Worm (Caenorhabditis elegans) whole organism, L4 larva: ENCODE measurements around the gene F43C11.4.

Experiments
- F10B5.3 ChIP-seq: sonication (generic microtip); optimal IDR thresholded peaks from 2 replicates; lab custom pipeline; 2016; ENCODE audit warnings: mild to moderate bottlenecking, missing genetic modification characterization, missing compliant biosample characterization
- T20F7.1 ChIP-seq: fragments of 200-800 bp; sonication (Bioruptor generic); optimal IDR thresholded peaks from 2 replicates; lab custom pipeline; 2018; ENCODE audit warnings: mild to moderate bottlenecking, missing genetic modification characterization, missing compliant biosample characterization
- Y48G9A.11 ChIP-seq: fragments of 200-800 bp; sonication (Bioruptor generic); IDR thresholded peaks from 2 replicates; pipeline ENCODE4 v1.3.6; 2022; ENCODE audit warnings: missing genetic modification reagents, missing genetic modification characterization, missing compliant biosample characterization
- ZK337.2 ChIP-seq: fragments of 200-800 bp; sonication (Bioruptor generic); IDR thresholded peaks from 2 replicates; pipeline ENCODE4 v1.3.6; 2022; ENCODE audit warnings: missing genetic modification reagents, missing genetic modification characterization, missing compliant biosample characterization
- aha-1 ChIP-seq: fragments of 150-350 bp; peaks from one replicate; lab custom pipeline; 2014; ENCODE audit warnings: missing biosample characterization, missing genetic modification characterization
- aly-2 ChIP-seq: sonication (generic microtip); optimal IDR thresholded peaks from 2 replicates; lab custom pipeline; 2018; ENCODE audit warnings: missing biosample characterization, missing genetic modification characterization
- ama-1 ChIP-seq: fragments of 150-350 bp; optimal IDR thresholded peaks from 2 replicates; lab custom pipeline; 2014; ENCODE audit warnings: inconsistent platforms, mixed read lengths
- arid-1 ChIP-seq: fragments of 200-800 bp; sonication (Bioruptor generic); conservative IDR thresholded peaks from 2 replicates; pipeline ENCODE4 v1.3.6; 2022; ENCODE audit warnings: missing genetic modification reagents, missing genetic modification characterization, missing compliant biosample characterization
- ceh-20 ChIP-seq: fragments of 200-800 bp; sonication (Bioruptor generic); IDR thresholded peaks from 2 replicates; pipeline ENCODE4 v1.3.6; 2022; ENCODE audit warnings: missing genetic modification reagents, missing genetic modification characterization, missing compliant biosample characterization
- daf-12 ChIP-seq: fragments of 150-350 bp; optimal IDR thresholded peaks from 2 replicates; lab custom pipeline; 2014; ENCODE audit warnings: missing biosample characterization, missing genetic modification reagents, missing genetic modification characterization
- daf-16 ChIP-seq, 3 experiments: sonication (generic microtip); optimal IDR thresholded peaks; 2 replicates each; lab custom pipeline; 2016 to 2017; ENCODE audit warnings: missing genetic modification characterization in 3 of 3, missing genetic modification reagents in 3 of 3, mild to moderate bottlenecking in 2 of 3, missing compliant biosample characterization in 2 of 3, missing biosample characterization in 1 of 3, moderate library complexity in 1 of 3
- dmd-6 ChIP-seq: fragments of 200-800 bp; sonication (Bioruptor generic); IDR thresholded peaks from 2 replicates; pipeline ENCODE4 v1.3.6; 2022; ENCODE audit warnings: missing genetic modification reagents, missing genetic modification characterization, missing compliant biosample characterization
- dpl-1 ChIP-seq: fragments of 150-350 bp; optimal IDR thresholded peaks from 2 replicates; lab custom pipeline; 2014; ENCODE audit warnings: missing biosample characterization, missing genetic modification reagents, missing genetic modification characterization
- egl-27 ChIP-seq: sonication (generic microtip); optimal IDR thresholded peaks from 3 replicates; lab custom pipeline; 2017; ENCODE audit warnings: missing biosample characterization, missing genetic modification reagents, missing genetic modification characterization
- fos-1 ChIP-seq: fragments of 150-350 bp; optimal IDR thresholded peaks from 2 replicates; lab custom pipeline; 2014; ENCODE audit warnings: missing biosample characterization, missing genetic modification characterization
- hlh-11 ChIP-seq: fragments of 200-800 bp; sonication (Bioruptor generic); optimal IDR thresholded peaks from 2 replicates; lab custom pipeline; 2018; ENCODE audit warnings: mild to moderate bottlenecking, missing genetic modification characterization, missing compliant biosample characterization
- jun-1 ChIP-seq: fragments of 150-350 bp; optimal IDR thresholded peaks from 2 replicates; lab custom pipeline; 2014; ENCODE audit warnings: missing biosample characterization, missing genetic modification reagents, missing genetic modification characterization
- lin-13 ChIP-seq: fragments of 150-350 bp; optimal IDR thresholded peaks from 2 replicates; lab custom pipeline; 2014; ENCODE audit warnings: missing biosample characterization, missing genetic modification reagents, missing genetic modification characterization
- lsy-2 ChIP-seq, 2 experiments: fragments of 150-350 bp in 1 of 2; sonication (generic microtip) in 1 of 2; optimal IDR thresholded peaks; 2 replicates each; lab custom pipeline; 2014 to 2017; ENCODE audit warnings: missing biosample characterization in 2 of 2, missing genetic modification characterization in 2 of 2
- mdl-1 ChIP-seq, 2 experiments: fragments of 150-350 bp in 1 of 2; sonication (generic microtip) in 1 of 2; optimal IDR thresholded peaks; 2 replicates each; lab custom pipeline; 2014 to 2017; ENCODE audit warnings: missing biosample characterization in 2 of 2, missing genetic modification characterization in 2 of 2
- mes-2 ChIP-seq: sonication (generic microtip); optimal IDR thresholded peaks from 2 replicates; lab custom pipeline; 2016; ENCODE audit warnings: missing genotype, mild to moderate bottlenecking, missing genetic modification characterization, missing compliant biosample characterization; ENCODE audit not compliant: poor library complexity, severe bottlenecking
- nhr-10 ChIP-seq: fragments of 150-350 bp; optimal IDR thresholded peaks from 2 replicates; lab custom pipeline; 2014; ENCODE audit warnings: missing biosample characterization, missing genetic modification characterization
- nhr-102 ChIP-seq: sonication (generic microtip); optimal IDR thresholded peaks from 2 replicates; lab custom pipeline; 2016; ENCODE audit warnings: mild to moderate bottlenecking, missing genetic modification characterization, moderate library complexity, missing compliant biosample characterization
- nhr-237 ChIP-seq: sonication (generic microtip); optimal IDR thresholded peaks from 2 replicates; lab custom pipeline; 2017; ENCODE audit warnings: missing biosample characterization, missing genetic modification characterization
- nhr-41 ChIP-seq: fragments of 200-800 bp; sonication (Bioruptor generic); IDR thresholded peaks from 2 replicates; pipeline ENCODE4 v1.3.6; 2022; ENCODE audit warnings: missing genetic modification reagents, missing genetic modification characterization, missing compliant biosample characterization
- nhr-42 ChIP-seq: fragments of 200-800 bp; sonication (Bioruptor generic); IDR thresholded peaks from 2 replicates; pipeline ENCODE4 v1.3.6; 2022; ENCODE audit warnings: missing genetic modification characterization, missing compliant biosample characterization
- nhr-6 ChIP-seq: fragments of 150-350 bp; optimal IDR thresholded peaks from 2 replicates; lab custom pipeline; 2014; ENCODE audit warnings: missing biosample characterization, missing genetic modification characterization
- php-3 ChIP-seq: fragments of 200-800 bp; sonication (Bioruptor generic); IDR thresholded peaks from 2 replicates; pipeline ENCODE4 v1.3.6; 2022; ENCODE audit warnings: missing genetic modification reagents, missing genetic modification characterization, missing compliant biosample characterization
- pqm-1 ChIP-seq: sonication (generic microtip); optimal IDR thresholded peaks from 2 replicates; lab custom pipeline; 2017; ENCODE audit warnings: missing biosample characterization, missing genetic modification characterization
- saeg-2 ChIP-seq: fragments of 200-800 bp; sonication (Bioruptor generic); IDR thresholded peaks from 2 replicates; pipeline ENCODE4 v1.3.6; 2022; ENCODE audit warnings: missing genetic modification reagents, missing genetic modification characterization, missing compliant biosample characterization
- skn-1 ChIP-seq: fragments of 150-350 bp; optimal IDR thresholded peaks from 2 replicates; lab custom pipeline; 2014; ENCODE audit warnings: missing biosample characterization, missing genetic modification characterization
- tra-1 ChIP-seq: fragments of 200-800 bp; sonication (Bioruptor generic); IDR thresholded peaks from 2 replicates; pipeline ENCODE4 v1.3.6; 2022; ENCODE audit warnings: missing genetic modification reagents, missing genetic modification characterization, missing compliant biosample characterization
- unc-130 ChIP-seq: sonication (generic microtip); optimal IDR thresholded peaks from 2 replicates; lab custom pipeline; 2016; ENCODE audit warnings: missing genetic modification reagents, missing genetic modification characterization, missing compliant biosample characterization
- unc-62 ChIP-seq, 3 experiments: fragments of 150-350 bp in 1 of 3; sonication (generic microtip); optimal IDR thresholded peaks in 2 of 3; peaks in 1 of 3; 1 replicate in 1 of 3; 2 replicates in 2 of 3; lab custom pipeline; 2014 to 2017; ENCODE audit warnings: missing biosample characterization in 3 of 3, missing genetic modification characterization in 3 of 3, missing genetic modification reagents in 3 of 3, missing genotype in 1 of 3
- zfp-3 ChIP-seq: fragments of 200-800 bp; sonication (Bioruptor generic); conservative IDR thresholded peaks from 2 replicates; pipeline ENCODE4 v1.3.6; 2022; ENCODE audit warnings: missing genetic modification reagents, missing genetic modification characterization, missing compliant biosample characterization
- ztf-11 ChIP-seq: fragments of 150-350 bp; optimal IDR thresholded peaks from 2 replicates; lab custom pipeline; 2014; ENCODE audit warnings: missing biosample characterization, missing genetic modification characterization

Gene F43C11.4

DNA sequence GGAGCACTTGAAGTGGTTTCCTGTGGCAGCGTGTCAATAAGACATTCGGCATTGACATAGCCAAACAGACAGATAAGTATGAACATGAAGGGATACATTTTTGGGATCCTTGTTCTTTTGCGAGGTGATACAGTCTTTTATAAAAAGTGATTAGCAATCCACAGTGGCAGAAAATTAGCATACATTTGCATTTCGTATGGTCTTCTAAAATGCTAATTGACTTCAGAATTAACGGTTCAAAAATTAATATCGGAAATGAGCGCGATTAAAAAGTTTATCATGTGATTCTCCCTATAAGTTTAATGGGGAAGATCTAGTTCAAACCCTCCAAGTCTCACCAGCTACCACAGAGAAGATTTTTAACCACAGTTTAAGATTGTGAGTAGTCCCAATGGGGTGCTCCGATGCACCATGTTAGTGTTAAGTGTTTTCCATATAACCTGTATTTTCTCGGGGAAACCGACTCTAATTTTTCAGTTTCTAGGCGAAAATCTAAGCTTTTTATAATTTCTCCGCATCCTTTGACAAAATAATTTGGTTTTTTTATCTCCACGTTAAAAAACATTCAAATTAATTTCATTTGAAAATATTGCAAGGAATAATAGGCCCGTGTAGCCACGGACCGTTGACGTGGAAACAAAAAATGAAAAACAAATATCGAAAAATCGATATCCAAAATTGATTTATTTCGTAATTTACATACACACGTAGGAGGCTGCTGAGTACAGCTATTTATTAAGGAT lies 20.0 kb downstream of the F43C11.4 start, which contains the start of the genes F43C11.12 and F16G10.5:
F43C11.12 (minus strand) TSS at position 101 of the 743 bp plus-strand sequence.
F16G10.5 (plus strand) TSS at position 693 of the 743 bp plus-strand sequence.
- TF ChIP-seq saeg-2 (GFP tag; lab: Robert Waterston, UW) (no peak), nhr-41 (GFP tag; lab: Robert Waterston, UW) (no peak), mes-2 (no peak), unc-62 (GFP tag; optimal IDR thresholded peaks at IDR 0.05 in 1 of 2; lab: Kevin White, UChicago) (peak in 1 of 2 experiments; percentile 32), unc-62 (tag; optimal IDR thresholded peaks at IDR 0.05; lab: Kevin White, UChicago) (no peak), ztf-11 (no peak)

DNA sequence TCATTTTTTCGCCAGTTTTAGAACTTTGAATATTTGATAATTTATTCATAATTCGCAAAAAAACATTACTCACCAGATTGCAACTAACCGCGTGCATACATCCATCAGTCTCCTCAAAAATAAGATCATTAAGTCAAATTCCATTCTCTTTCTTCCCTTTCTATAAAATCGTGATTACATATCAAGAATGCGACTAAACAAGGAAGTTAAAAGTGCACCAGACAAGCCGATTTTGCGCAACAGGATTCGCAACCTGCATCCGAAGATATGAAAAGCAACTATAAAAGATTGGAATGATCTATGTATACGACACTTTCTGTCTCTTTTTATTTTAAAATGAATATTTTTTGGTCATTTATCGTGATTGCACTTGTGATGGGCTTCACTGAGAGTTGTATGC lies 22.2 kb downstream of the F43C11.4 start, which contains the start of gene hpo-25:
hpo-25 (plus strand) TSS at position 301 of the 400 bp plus-strand sequence.
- TF ChIP-seq nhr-6 (tag; lab: Kevin White, UChicago) = no peak
- TF ChIP-seq fos-1 (tag; lab: Kevin White, UChicago) = no peak
- TF ChIP-seq aha-1 (tag; lab: Kevin White, UChicago) = peak; percentile 6
- no peak for TF ChIP-seq dmd-6 (GFP tag; lab: Robert Waterston, UW)
- no peak for TF ChIP-seq mes-2
- TF ChIP-seq dpl-1 (GFP tag; lab: Kevin White, UChicago) = no peak

DNA sequence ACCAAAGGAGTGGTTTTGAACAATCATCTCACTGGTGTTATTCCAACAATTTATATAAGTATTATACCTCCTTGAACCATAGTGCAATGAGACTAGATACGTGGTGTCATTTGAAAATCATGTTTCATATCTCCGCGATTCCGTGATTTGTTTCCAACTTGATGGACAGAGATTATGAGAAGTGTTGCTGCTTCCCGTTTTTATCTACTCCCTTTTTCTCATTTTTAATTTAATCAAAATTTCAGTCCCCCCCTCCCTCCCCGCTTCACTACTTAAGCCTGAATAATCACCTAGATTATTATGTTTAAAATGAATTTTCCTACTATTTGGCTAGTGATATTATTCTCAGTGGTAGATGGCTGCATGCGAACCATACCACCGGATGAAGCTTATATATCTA lies 25.3 kb downstream of the F43C11.4 start, which contains the start of gene F16G10.3:
F16G10.3 (plus strand) TSS at position 301 of the 400 bp plus-strand sequence.
- no peak for TF ChIP-seq egl-27
- TF ChIP-seq aha-1 (tag; lab: Kevin White, UChicago) = peak; percentile 66
- no peak for TF ChIP-seq dmd-6 (GFP tag; lab: Robert Waterston, UW)
- TF ChIP-seq nhr-237 (tag; lab: Kevin White, UChicago) = no peak
- TF ChIP-seq T20F7.1 = no peak

DNA sequence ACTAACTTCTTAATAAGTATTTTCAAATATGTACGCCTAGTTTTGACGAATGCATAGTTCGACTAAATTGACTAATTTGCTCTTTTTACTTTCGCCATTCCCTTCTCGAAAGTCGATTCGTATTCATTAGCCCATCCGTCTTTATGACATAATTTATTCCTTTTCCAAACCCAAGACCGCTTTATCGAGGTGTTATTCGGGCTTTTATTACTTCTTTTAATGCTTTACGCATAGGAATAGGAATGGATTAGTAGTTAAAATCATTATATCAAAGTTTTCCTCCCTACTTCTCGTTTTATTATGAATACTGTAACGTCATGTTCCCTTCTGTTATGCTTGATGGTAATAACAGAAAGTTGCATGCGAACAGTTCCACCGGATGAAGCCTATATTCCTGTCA lies 28.2 kb downstream of the F43C11.4 start, which contains the start of gene F16G10.2:
F16G10.2 (plus strand) TSS at position 301 of the 400 bp plus-strand sequence.
- TF ChIP-seq skn-1 (tag; lab: Kevin White, UChicago) (no peak), unc-62 (GFP tag; optimal IDR thresholded peaks at IDR 0.05 in 1 of 2; lab: Kevin White, UChicago) (peak in 1 of 2 experiments; percentile 79), unc-62 (tag; optimal IDR thresholded peaks at IDR 0.05; lab: Kevin White, UChicago) (no peak), daf-16 (GFP tag; optimal IDR thresholded peaks at IDR 0.05; lab: Kevin White, UChicago) (no peak), daf-16 (tag; optimal IDR thresholded peaks at IDR 0.05; lab: Kevin White, UChicago) (no peak)

DNA sequence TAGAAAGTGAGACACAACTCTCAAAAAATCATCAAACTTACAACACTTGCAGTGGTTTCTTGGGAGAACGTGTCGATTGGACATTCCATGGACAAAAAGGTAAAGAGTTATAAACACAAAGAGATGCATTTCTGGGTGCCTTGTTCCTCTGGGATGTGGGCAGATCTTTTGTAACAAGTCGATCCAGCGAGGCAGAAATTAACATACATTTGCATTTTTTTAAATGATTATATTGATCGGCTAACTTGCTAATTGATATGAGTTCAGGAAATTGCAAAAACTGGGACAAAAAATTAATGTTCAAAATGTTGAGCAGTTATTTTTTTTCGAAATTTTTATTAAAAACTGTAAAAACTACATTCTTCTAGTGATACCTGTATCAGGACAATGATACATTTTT lies 31.0 kb downstream of the F43C11.4 start, which contains the start of gene F16G10.6:
F16G10.6 (minus strand) TSS at position 101 of the 400 bp plus-strand sequence.
- peak in 1 of 2 experiments; percentile 1 for TF ChIP-seq unc-62 (GFP tag; optimal IDR thresholded peaks at IDR 0.05 in 1 of 2; lab: Kevin White, UChicago)
- TF ChIP-seq unc-62 (tag; optimal IDR thresholded peaks at IDR 0.05; lab: Kevin White, UChicago) = no peak
- TF ChIP-seq Y48G9A.11 (GFP tag; lab: Robert Waterston, UW) = no peak
- TF ChIP-seq unc-130 (GFP tag; lab: Kevin White, UChicago) = no peak
- TF ChIP-seq, all 104 proteins: peak for 1

DNA sequence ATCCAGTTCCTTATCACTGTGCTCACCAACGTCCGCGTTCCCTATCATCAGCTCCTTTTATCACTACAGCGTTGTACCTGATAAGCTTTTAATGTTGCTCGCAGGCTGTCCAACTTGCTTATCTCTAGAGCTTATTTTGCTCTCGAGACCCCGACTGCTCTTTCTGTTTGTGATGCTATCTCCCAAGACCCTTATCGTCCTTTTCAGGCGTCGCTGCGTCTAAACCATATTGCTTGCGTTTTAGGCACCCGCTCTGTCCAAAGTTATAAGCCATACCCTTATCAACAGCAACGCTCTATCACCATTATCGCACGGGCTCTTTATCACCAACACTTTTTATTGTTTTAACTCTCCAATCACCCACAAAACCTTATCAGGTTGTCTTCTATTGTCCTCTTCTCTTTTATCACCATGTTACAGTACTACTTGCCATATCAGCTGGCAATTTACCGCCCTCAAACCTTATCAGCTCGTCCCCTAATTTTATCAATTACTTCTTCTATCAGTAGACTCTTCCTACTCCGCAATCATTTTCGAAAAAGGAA lies 31.8 kb downstream of the F43C11.4 start:
- peak; percentile 98 for TF ChIP-seq tra-1 (GFP tag; lab: Robert Waterston, UW)
- TF ChIP-seq lin-13 = peak; percentile 27
- peak; percentile 81 for TF ChIP-seq nhr-42 (GFP tag; lab: Robert Waterston, UW)
- peak; percentile 60 for TF ChIP-seq nhr-10 (tag; lab: Kevin White, UChicago)
- TF ChIP-seq F10B5.3 (tag; lab: Kevin White, UChicago) = no peak
- peak; percentile 97 for TF ChIP-seq aha-1 (tag; lab: Kevin White, UChicago)
- TF ChIP-seq dmd-6 (GFP tag; lab: Robert Waterston, UW) = peak; percentile 96
- TF ChIP-seq nhr-102 = peak; percentile 97
- TF ChIP-seq ceh-20 (GFP tag; lab: Robert Waterston, UW) = peak; percentile 84; the same call in 1 of the 2 replicates
- no peak for TF ChIP-seq daf-12 (tag; lab: Kevin White, UChicago)
- no peak for TF ChIP-seq zfp-3 (GFP tag; lab: Robert Waterston, UW)
- peak; percentile 100 for TF ChIP-seq pqm-1 (tag; lab: Kevin White, UChicago)
- peak; percentile 77; the same call in 1 of the 2 replicates for TF ChIP-seq saeg-2 (GFP tag; lab: Robert Waterston, UW)
- TF ChIP-seq unc-62 (GFP tag; optimal IDR thresholded peaks at IDR 0.05 in 1 of 2; lab: Kevin White, UChicago) = peak in 1 of 2 experiments; percentile 74
- TF ChIP-seq unc-62 (tag; optimal IDR thresholded peaks at IDR 0.05; lab: Kevin White, UChicago) = no peak
- TF ChIP-seq php-3 = peak; percentile 100
- 0 out of 2 replicates have a peak, but pooled peaks have one; percentile 31 for TF ChIP-seq ZK337.2
- peak; percentile 95 for TF ChIP-seq jun-1 (tag; lab: Kevin White, UChicago)
- TF ChIP-seq aly-2 = no peak
- TF ChIP-seq ama-1 (lab: Kevin White, UChicago) = no peak
- peak; percentile 89 to 94 for TF ChIP-seq lsy-2 (tag; optimal IDR thresholded peaks at IDR 0.05; lab: Kevin White, UChicago)
- peak; percentile 98 for TF ChIP-seq hlh-11 (tag; lab: Kevin White, UChicago)
- TF ChIP-seq arid-1 (GFP tag; lab: Robert Waterston, UW) = no peak
- no peak for TF ChIP-seq ztf-11
- TF ChIP-seq mdl-1 (tag; optimal IDR thresholded peaks at IDR 0.05; lab: Kevin White, UChicago) = peak in 1 of 2 experiments; percentile 30
